Worm (Caenorhabditis elegans) whole organism, L2 larva: ENCODE measurements around the gene best-12.

Experiments used
- C34F6.9 ChIP-seq: fragments of 150-350 bp; optimal IDR thresholded peaks from 2 replicates; lab custom pipeline; 2014; ENCODE audit warnings: missing biosample characterization, missing genetic modification characterization
- F13H6.1 ChIP-seq: sonication (generic microtip); optimal IDR thresholded peaks from 2 replicates; lab custom pipeline; 2016; ENCODE audit warnings: missing genetic modification characterization, missing compliant biosample characterization
- R02D3.7 ChIP-seq: fragments of 150-350 bp; optimal IDR thresholded peaks from 2 replicates; lab custom pipeline; 2014; ENCODE audit warnings: missing biosample characterization, missing genetic modification characterization
- ZK546.5 ChIP-seq: sonication (generic microtip); optimal IDR thresholded peaks from 2 replicates; lab custom pipeline; 2017; ENCODE audit warnings: missing biosample characterization, missing genetic modification characterization
- aly-2 ChIP-seq: fragments of 150-350 bp; optimal IDR thresholded peaks from 2 replicates; lab custom pipeline; 2014; ENCODE audit warnings: missing biosample characterization, missing genetic modification characterization
- ama-1 ChIP-seq: fragments of 150-350 bp; optimal IDR thresholded peaks from 2 replicates; lab custom pipeline; 2018; ENCODE audit warnings: inconsistent platforms
- blmp-1 ChIP-seq: sonication (generic microtip); optimal IDR thresholded peaks from 2 replicates; lab custom pipeline; 2017; ENCODE audit warnings: missing genetic modification characterization, mild to moderate bottlenecking, missing compliant biosample characterization, antibody characterized with exemption, moderate library complexity; ENCODE audit not compliant: insufficient read depth
- ceh-16 ChIP-seq: fragments of 150-350 bp; optimal IDR thresholded peaks from 2 replicates; lab custom pipeline; 2014; ENCODE audit warnings: missing biosample characterization, missing genetic modification characterization
- crh-2 ChIP-seq: sonication (generic microtip); optimal IDR thresholded peaks from 2 replicates; lab custom pipeline; 2017; ENCODE audit warnings: missing biosample characterization, missing genetic modification characterization
- egl-27 ChIP-seq: sonication (generic microtip); optimal IDR thresholded peaks from 3 replicates; lab custom pipeline; 2017; ENCODE audit warnings: missing biosample characterization, missing genetic modification reagents, missing genetic modification characterization
- elt-1 ChIP-seq: fragments of 150-350 bp; optimal IDR thresholded peaks from 2 replicates; lab custom pipeline; 2014; ENCODE audit warnings: missing biosample characterization, missing genetic modification characterization
- fos-1 ChIP-seq: fragments of 150-350 bp; optimal IDR thresholded peaks from 2 replicates; lab custom pipeline; 2014; ENCODE audit warnings: missing biosample characterization, missing genetic modification characterization
- gmeb-1 ChIP-seq: fragments of 150-350 bp; optimal IDR thresholded peaks from 2 replicates; lab custom pipeline; 2014; ENCODE audit warnings: missing biosample characterization, missing genetic modification characterization
- lin-11 ChIP-seq: fragments of 150-350 bp; sonication (generic microtip); optimal IDR thresholded peaks from 2 replicates; lab custom pipeline; 2014; ENCODE audit warnings: missing biosample characterization, missing genetic modification characterization, inconsistent platforms, mixed read lengths
- lin-13 ChIP-seq: fragments of 150-350 bp; optimal IDR thresholded peaks from 2 replicates; lab custom pipeline; 2014; ENCODE audit warnings: missing biosample characterization, missing genetic modification reagents, missing genetic modification characterization
- lin-39 ChIP-seq: fragments of 150-350 bp; optimal IDR thresholded peaks from 2 replicates; lab custom pipeline; 2014; ENCODE audit warnings: missing biosample characterization, missing genetic modification reagents, missing genetic modification characterization
- lsy-2 ChIP-seq, 2 experiments: fragments of 150-350 bp in 1 of 2; sonication (generic microtip) in 1 of 2; optimal IDR thresholded peaks; 2 replicates each; lab custom pipeline; 2014 to 2017; ENCODE audit warnings: missing biosample characterization in 2 of 2, missing genetic modification characterization in 2 of 2
- mab-5 ChIP-seq: fragments of 150-350 bp; optimal IDR thresholded peaks from 2 replicates; lab custom pipeline; 2014; ENCODE audit warnings: missing biosample characterization, missing genetic modification characterization
- nhr-10 ChIP-seq: sonication (generic microtip); optimal IDR thresholded peaks from 2 replicates; lab custom pipeline; 2017; ENCODE audit warnings: missing biosample characterization, missing genetic modification characterization
- nhr-11 ChIP-seq: fragments of 150-350 bp; optimal IDR thresholded peaks from 2 replicates; lab custom pipeline; 2014; ENCODE audit warnings: missing biosample characterization, missing genetic modification characterization
- nhr-12 ChIP-seq: fragments of 150-350 bp; optimal IDR thresholded peaks from 2 replicates; lab custom pipeline; 2014; ENCODE audit warnings: missing biosample characterization, missing genetic modification characterization
- nhr-129 ChIP-seq: fragments of 150-350 bp; optimal IDR thresholded peaks from 2 replicates; lab custom pipeline; 2014; ENCODE audit warnings: missing biosample characterization, missing genetic modification characterization
- nhr-21 ChIP-seq: fragments of 150-350 bp; optimal IDR thresholded peaks from 2 replicates; lab custom pipeline; 2014; ENCODE audit warnings: missing biosample characterization, missing genetic modification characterization
- nhr-23 ChIP-seq: fragments of 150-350 bp; optimal IDR thresholded peaks from 2 replicates; lab custom pipeline; 2014; ENCODE audit warnings: missing biosample characterization, missing genetic modification reagents, missing genetic modification characterization
- nhr-237 ChIP-seq: fragments of 150-350 bp; optimal IDR thresholded peaks from 2 replicates; lab custom pipeline; 2014; ENCODE audit warnings: missing biosample characterization, missing genetic modification characterization
- nhr-25 ChIP-seq: fragments of 150-350 bp; sonication (generic microtip); optimal IDR thresholded peaks from 3 replicates; lab custom pipeline; 2014; ENCODE audit warnings: missing biosample characterization, missing genetic modification characterization
- nhr-6 ChIP-seq: fragments of 150-350 bp; optimal IDR thresholded peaks from 2 replicates; lab custom pipeline; 2014; ENCODE audit warnings: missing biosample characterization, missing genetic modification characterization
- peb-1 ChIP-seq: fragments of 150-350 bp; optimal IDR thresholded peaks from 2 replicates; lab custom pipeline; 2014; ENCODE audit warnings: missing biosample characterization, missing genetic modification characterization
- sem-4 ChIP-seq: fragments of 150-350 bp; optimal IDR thresholded peaks from 2 replicates; lab custom pipeline; 2014; ENCODE audit warnings: missing biosample characterization, missing genetic modification reagents, missing genetic modification characterization
- sma-3 ChIP-seq: sonication (generic microtip); optimal IDR thresholded peaks from 2 replicates; lab custom pipeline; 2016; ENCODE audit warnings: missing genetic modification reagents, missing genetic modification characterization, missing compliant biosample characterization
- sma-9 ChIP-seq, 2 experiments: fragments of 150-350 bp in 1 of 2; sonication (generic microtip) in 1 of 2; optimal IDR thresholded peaks; 2 replicates each; lab custom pipeline; 2014 to 2016; ENCODE audit warnings: missing genetic modification characterization in 2 of 2, mild to moderate bottlenecking in 1 of 2, missing biosample characterization in 1 of 2, missing compliant biosample characterization in 1 of 2, missing genetic modification reagents in 1 of 2, moderate library complexity in 1 of 2
- snpc-4 ChIP-seq: fragments of 150-350 bp; optimal IDR thresholded peaks from 2 replicates; lab custom pipeline; 2014; ENCODE audit warnings: missing biosample characterization, missing genetic modification characterization
- unc-39 ChIP-seq: fragments of 150-350 bp; optimal IDR thresholded peaks from 2 replicates; lab custom pipeline; 2014; ENCODE audit warnings: missing biosample characterization, missing genetic modification characterization
- unc-55 ChIP-seq: fragments of 150-350 bp; sonication (generic microtip); optimal IDR thresholded peaks from 3 replicates; lab custom pipeline; 2014; ENCODE audit warnings: missing biosample characterization, missing genetic modification reagents, missing genetic modification characterization
- unc-62 ChIP-seq: fragments of 150-350 bp; optimal IDR thresholded peaks from 2 replicates; lab custom pipeline; 2014; ENCODE audit warnings: missing biosample characterization, missing genetic modification reagents, missing genetic modification characterization
- zag-1 ChIP-seq: fragments of 150-350 bp; optimal IDR thresholded peaks from 2 replicates; lab custom pipeline; 2014; ENCODE audit warnings: missing biosample characterization, missing genetic modification characterization
- ztf-11 ChIP-seq: sonication (generic microtip); optimal IDR thresholded peaks from 2 replicates; lab custom pipeline; 2017; ENCODE audit warnings: missing biosample characterization, missing genetic modification characterization

Gene best-12

DNA sequence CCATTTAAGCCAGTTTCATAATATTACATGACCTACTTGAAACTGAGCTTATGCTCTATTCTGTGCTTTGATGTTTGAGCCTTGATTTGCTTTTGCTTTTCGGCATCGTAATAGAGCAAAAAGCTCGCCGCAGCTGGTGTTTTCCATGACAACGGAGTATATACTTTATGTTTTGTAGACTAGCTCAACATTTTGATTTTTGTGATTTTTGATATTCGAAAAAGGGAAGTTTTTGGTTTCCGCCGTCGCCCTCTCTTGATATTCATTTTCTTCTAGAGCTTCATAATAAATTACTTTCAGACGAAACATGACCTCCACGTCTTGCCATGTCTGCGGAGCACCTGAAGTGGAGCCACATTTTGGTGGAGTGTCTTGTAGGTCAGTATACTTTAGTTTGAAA, 47.0 kb upstream of the best-12 start, which contains the start of gene nhr-63:
Gene nhr-63 (plus strand): TSS at position 301 of the 400 bp plus-strand sequence.
- TF ChIP-seq peb-1 (tag; lab: Kevin White, UChicago) (no peak), lin-11 (tag; lab: Kevin White, UChicago) (no peak), sma-3 (GFP tag; lab: Kevin White, UChicago) (no peak), zag-1 (tag; lab: Kevin White, UChicago) (no peak), blmp-1 (tag; lab: Kevin White, UChicago) (no peak), gmeb-1 (tag; lab: Kevin White, UChicago) (no peak), lsy-2 (tag; optimal IDR thresholded peaks at IDR 0.05; lab: Kevin White, UChicago) (no peak), nhr-23 (no peak), sem-4 (tag; lab: Kevin White, UChicago) (no peak), F13H6.1 (no peak), nhr-25 (tag; lab: Kevin White, UChicago) (no peak), lin-13 (GFP tag; lab: Kevin White, UChicago) (no peak), unc-39 (tag; lab: Kevin White, UChicago) (no peak), elt-1 (no peak)

DNA sequence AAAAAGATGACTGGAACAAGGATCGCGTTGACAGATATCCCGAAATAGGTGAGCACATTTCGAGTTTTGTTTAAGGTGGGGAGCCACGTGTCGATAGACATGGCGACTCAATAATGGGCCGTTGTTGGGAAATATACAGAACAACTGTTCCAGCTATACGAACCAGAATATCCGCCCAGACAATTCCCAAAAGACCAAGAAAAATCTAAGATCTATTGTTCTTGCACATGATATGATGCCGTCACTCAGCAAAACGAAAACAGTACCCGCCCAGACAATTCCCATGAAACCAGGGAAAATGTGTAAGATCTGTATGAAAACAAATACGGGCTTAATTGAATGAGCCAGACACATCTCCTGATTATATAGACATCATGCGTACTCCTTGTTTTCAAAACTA, 41.8 kb upstream of the best-12 start, which contains the start of gene str-231:
Gene str-231 (minus strand): TSS at position 101 of the 400 bp plus-strand sequence.
- TF ChIP-seq egl-27 (tag; lab: Kevin White, UChicago) (no peak), nhr-12 (tag; lab: Kevin White, UChicago) (no peak), ZK546.5 (tag; lab: Kevin White, UChicago) (no peak), zag-1 (tag; lab: Kevin White, UChicago) (no peak), aly-2 (tag; lab: Kevin White, UChicago) (no peak), nhr-23 (no peak), lsy-2 (tag; optimal IDR thresholded peaks at IDR 0.05; lab: Kevin White, UChicago) (no peak), nhr-129 (tag; lab: Kevin White, UChicago) (no peak), unc-39 (tag; lab: Kevin White, UChicago) (no peak), lin-39 (tag; lab: Kevin White, UChicago) (no peak), nhr-11 (no peak), fos-1 (tag; lab: Kevin White, UChicago) (no peak), ama-1 (lab: Kevin White, UChicago) (no peak), elt-1 (no peak), F13H6.1 (no peak)

DNA sequence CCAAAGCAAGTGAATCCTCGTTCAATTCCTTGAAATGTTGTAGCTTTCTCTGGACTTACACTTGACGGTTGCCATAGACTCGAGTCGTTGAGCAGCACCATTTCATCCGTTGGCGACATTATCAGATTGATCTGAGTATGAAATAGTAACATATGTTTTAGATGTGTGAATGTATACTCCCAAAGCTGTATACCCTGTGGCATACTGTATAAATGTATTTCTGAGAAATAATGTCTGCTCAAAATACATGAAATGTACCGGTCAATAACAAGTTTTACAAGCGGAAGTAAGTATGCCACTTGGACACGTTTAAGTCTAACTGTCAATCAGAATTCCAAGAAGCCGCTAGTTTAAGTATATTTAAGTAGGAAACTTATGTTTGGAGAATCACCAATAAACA, 39.7 kb upstream of the best-12 start, which contains the start of gene str-233:
Gene str-233 (minus strand): TSS at position 101 of the 400 bp plus-strand sequence.
- TF ChIP-seq unc-62 (GFP tag; lab: Kevin White, UChicago) (no peak), C34F6.9 (tag; lab: Kevin White, UChicago) (no peak), nhr-10 (tag; lab: Kevin White, UChicago) (no peak), sma-9 (GFP tag; optimal IDR thresholded peaks at IDR 0.05; lab: Kevin White, UChicago) (no peak), sma-9 (tag; optimal IDR thresholded peaks at IDR 0.05; lab: Kevin White, UChicago) (no peak), R02D3.7 (no peak), mab-5 (tag; lab: Kevin White, UChicago) (no peak), gmeb-1 (tag; lab: Kevin White, UChicago) (no peak), sem-4 (tag; lab: Kevin White, UChicago) (no peak), ZK546.5 (tag; lab: Kevin White, UChicago) (no peak), elt-1 (no peak), crh-2 (tag; lab: Kevin White, UChicago) (no peak), snpc-4 (tag; lab: Kevin White, UChicago) (no peak), nhr-6 (no peak), ama-1 (lab: Kevin White, UChicago) (no peak), ztf-11 (no peak), unc-55 (GFP tag; lab: Kevin White, UChicago) (no peak), unc-39 (tag; lab: Kevin White, UChicago) (no peak), nhr-12 (tag; lab: Kevin White, UChicago) (no peak), sma-3 (GFP tag; lab: Kevin White, UChicago) (no peak), ceh-16 (tag; lab: Kevin White, UChicago) (no peak)
- TF ChIP-seq, all 48 proteins: peak for 0

DNA sequence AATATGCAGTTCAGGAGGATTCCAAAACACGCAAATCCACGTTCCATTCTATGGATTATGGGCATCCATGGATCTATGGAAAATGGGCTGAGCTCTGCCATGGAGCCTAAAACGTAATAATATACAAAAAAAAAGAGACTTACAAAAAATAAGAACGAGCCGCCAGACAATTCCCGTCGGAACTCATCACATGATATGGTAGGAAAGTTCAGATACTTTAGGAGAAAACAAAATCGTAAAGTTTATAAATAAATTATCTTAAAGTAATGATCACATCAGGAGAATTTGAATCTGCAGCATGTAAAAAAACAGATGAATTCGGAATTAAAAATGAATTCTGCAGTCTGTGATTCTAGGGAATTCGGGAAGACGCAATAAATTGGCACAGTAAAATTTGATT, 33.6 kb upstream of the best-12 start, which contains the start of gene str-232:
Gene str-232 (minus strand): TSS at position 101 of the 400 bp plus-strand sequence.
- TF ChIP-seq zag-1 (tag; lab: Kevin White, UChicago) (no peak), gmeb-1 (tag; lab: Kevin White, UChicago) (no peak), unc-39 (tag; lab: Kevin White, UChicago) (no peak), nhr-237 (tag; lab: Kevin White, UChicago) (no peak), peb-1 (tag; lab: Kevin White, UChicago) (no peak), lin-13 (GFP tag; lab: Kevin White, UChicago) (no peak), sma-3 (GFP tag; lab: Kevin White, UChicago) (no peak), nhr-23 (no peak), nhr-12 (tag; lab: Kevin White, UChicago) (no peak), unc-55 (GFP tag; lab: Kevin White, UChicago) (no peak), mab-5 (tag; lab: Kevin White, UChicago) (no peak), nhr-129 (tag; lab: Kevin White, UChicago) (no peak), nhr-21 (no peak)
